Fruit fly (Drosophila melanogaster) whole organism, embryonic: ENCODE results near the gene CG42693.

Experiments used
- Ada2b ChIP-seq: fragments of 200-800 bp; sonication (Bioruptor generic); IDR thresholded peaks from 2 replicates; pipeline ENCODE4 v1.3.6; 2022; ENCODE audit warnings: missing biosample characterization, missing genetic modification characterization
- B-H2 ChIP-seq: fragments of 200-800 bp; sonication (Bioruptor generic); optimal IDR thresholded peaks from 2 replicates; lab custom pipeline; 2018; ENCODE audit warnings: missing biosample characterization, mild to moderate bottlenecking, missing genetic modification characterization
- Bdp1 ChIP-seq: fragments of 200-800 bp; sonication (Bioruptor generic); optimal IDR thresholded peaks from 3 replicates; lab custom pipeline; 2016; ENCODE audit warnings: missing biosample characterization, missing genetic modification characterization
- C15 ChIP-seq: fragments of 200-800 bp; sonication (Bioruptor generic); IDR thresholded peaks from 3 replicates; pipeline ENCODE4 v1.3.6; 2022; ENCODE audit warnings: missing biosample characterization, missing genetic modification characterization
- CG10366 ChIP-seq: fragments of 200-800 bp; sonication (Bioruptor generic); IDR thresholded peaks from 2 replicates; pipeline ENCODE4 v1.3.6; 2022; ENCODE audit warnings: missing biosample characterization, missing genetic modification characterization
- CG11696 ChIP-seq: fragments of 200-800 bp; sonication (Bioruptor generic); IDR thresholded peaks from 2 replicates; pipeline ENCODE4 v1.3.6; 2022; ENCODE audit warnings: missing biosample characterization, missing genetic modification characterization
- CG12769 ChIP-seq: fragments of 200-800 bp; sonication (Bioruptor generic); optimal IDR thresholded peaks from 2 replicates; lab custom pipeline; 2019; ENCODE audit warnings: missing biosample characterization, mild to moderate bottlenecking, missing genetic modification characterization, moderate library complexity
- CG13123 ChIP-seq: fragments of 200-800 bp; sonication (Bioruptor generic); optimal IDR thresholded peaks from 2 replicates; lab custom pipeline; 2016; ENCODE audit warnings: missing biosample characterization, missing genetic modification characterization
- CG15601 ChIP-seq: fragments of 200-800 bp; sonication (Bioruptor generic); optimal IDR thresholded peaks from 3 replicates; lab custom pipeline; 2019; ENCODE audit warnings: missing biosample characterization, mild to moderate bottlenecking, missing genetic modification characterization, moderate library complexity
- CG16779 ChIP-seq: fragments of 200-800 bp; sonication (Bioruptor generic); IDR thresholded peaks from 2 replicates; pipeline ENCODE4 v1.3.6; 2022; ENCODE audit warnings: missing biosample characterization, missing genetic modification characterization
- CG17186 ChIP-seq: fragments of 200-800 bp; sonication (Bioruptor generic); optimal IDR thresholded peaks from 3 replicates; lab custom pipeline; 2017; ENCODE audit warnings: missing biosample characterization, missing genetic modification reagents, missing genetic modification characterization
- CG17359 ChIP-seq: fragments of 200-800 bp; sonication (Bioruptor generic); optimal IDR thresholded peaks from 3 replicates; lab custom pipeline; 2018; ENCODE audit warnings: missing biosample characterization, mild to moderate bottlenecking, missing genetic modification characterization, moderate library complexity
- CG30431 ChIP-seq: fragments of 200-800 bp; sonication (Bioruptor generic); optimal IDR thresholded peaks from 2 replicates; lab custom pipeline; 2017; ENCODE audit warnings: missing biosample characterization, missing genetic modification characterization
- CG3065 ChIP-seq: fragments of 200-800 bp; sonication (Bioruptor generic); optimal IDR thresholded peaks from 2 replicates; lab custom pipeline; 2016; ENCODE audit warnings: missing biosample characterization, missing genetic modification characterization
- CG31388 ChIP-seq: fragments of 200-800 bp; sonication (Bioruptor generic); optimal IDR thresholded peaks from 2 replicates; lab custom pipeline; 2016; ENCODE audit warnings: missing biosample characterization, missing genetic modification characterization
- CG33557 ChIP-seq: fragments of 200-800 bp; sonication (Bioruptor generic); optimal IDR thresholded peaks from 2 replicates; lab custom pipeline; 2019; ENCODE audit warnings: missing biosample characterization, mild to moderate bottlenecking, missing genetic modification characterization, moderate library complexity
- CG43689 ChIP-seq: fragments of 200-800 bp; sonication (Bioruptor generic); IDR thresholded peaks from 2 replicates; pipeline ENCODE4 v1.3.6; 2022; ENCODE audit warnings: missing biosample characterization, missing genetic modification characterization
- CG4707 ChIP-seq: fragments of 200-800 bp; sonication (Bioruptor generic); optimal IDR thresholded peaks from 2 replicates; lab custom pipeline; 2018; ENCODE audit warnings: missing biosample characterization, mild to moderate bottlenecking, missing genetic modification characterization, moderate library complexity
- CG4730 ChIP-seq: fragments of 200-800 bp; sonication (Bioruptor generic); IDR thresholded peaks from 2 replicates; pipeline ENCODE4 v1.3.6; 2022; ENCODE audit warnings: missing biosample characterization, missing genetic modification characterization
- CG7357 ChIP-seq: fragments of 200-800 bp; sonication (Bioruptor generic); IDR thresholded peaks from 3 replicates; pipeline ENCODE4 v1.3.6; 2022; ENCODE audit warnings: missing biosample characterization, missing genetic modification characterization
- CG8281 ChIP-seq: fragments of 200-800 bp; sonication (Bioruptor generic); optimal IDR thresholded peaks from 2 replicates; lab custom pipeline; 2018; ENCODE audit warnings: missing biosample characterization, mild to moderate bottlenecking, missing genetic modification characterization, moderate library complexity
- D ChIP-seq, 2 experiments: fragments of 200-800 bp in 1 of 2; fragments of >200 bp in 1 of 2; sonication (Bioruptor generic) in 1 of 2; optimal IDR thresholded peaks; 2 replicates in 1 of 2; 3 replicates in 1 of 2; lab custom pipeline; 2017; ENCODE audit warnings: mild to moderate bottlenecking in 1 of 2, missing biosample characterization in 1 of 2, missing genetic modification characterization in 1 of 2, missing genetic modification reagents in 1 of 2
- Dref ChIP-seq: fragments of 200-800 bp; sonication (Bioruptor generic); IDR thresholded peaks from 2 replicates; pipeline ENCODE4 v1.3.6; 2022; ENCODE audit warnings: missing biosample characterization, missing genetic modification characterization
- Ets65A ChIP-seq: fragments of 200-800 bp; sonication (Bioruptor generic); peaks from one replicate; lab custom pipeline; 2016; ENCODE audit warnings: missing biosample characterization, missing genetic modification characterization
- H2.0 ChIP-seq: fragments of 200-800 bp; sonication (Bioruptor generic); IDR thresholded peaks from 2 replicates; pipeline ENCODE4 v1.3.6; 2022; ENCODE audit warnings: missing biosample characterization, missing genetic modification characterization
- HLH3B ChIP-seq: fragments of 200-800 bp; sonication (Bioruptor generic); IDR thresholded peaks from 2 replicates; pipeline ENCODE4 v1.3.6; 2022; ENCODE audit warnings: missing biosample characterization, missing genetic modification characterization
- Hr51 ChIP-seq, 2 experiments: fragments of 200-800 bp; sonication (Bioruptor generic); optimal IDR thresholded peaks; 2 replicates in 1 of 2; 3 replicates in 1 of 2; lab custom pipeline; 2016 to 2018; ENCODE audit warnings: missing biosample characterization in 2 of 2, missing genetic modification characterization in 2 of 2, mild to moderate bottlenecking in 1 of 2, moderate library complexity in 1 of 2
- Lpt ChIP-seq: fragments of >200 bp; optimal IDR thresholded peaks from 2 replicates; lab custom pipeline; 2018; ENCODE audit warnings: missing biosample characterization, missing genetic modification characterization
- MBD-R2 ChIP-seq: fragments of 200-800 bp; sonication (Bioruptor generic); IDR thresholded peaks from 2 replicates; pipeline ENCODE4 v1.3.6; 2022; ENCODE audit warnings: missing biosample characterization, missing genetic modification characterization
- Med ChIP-seq: fragments of 200-800 bp; sonication (Bioruptor generic); peaks from one replicate; lab custom pipeline; 2016; ENCODE audit warnings: missing biosample characterization, missing genetic modification characterization, mild to moderate bottlenecking, inconsistent platforms, moderate library complexity
- Neu2 ChIP-seq: fragments of 200-800 bp; sonication (Bioruptor generic); optimal IDR thresholded peaks from 3 replicates; lab custom pipeline; 2016; ENCODE audit warnings: missing biosample characterization, missing genetic modification characterization, borderline replicate concordance
- Ptx1 ChIP-seq: fragments of 200-800 bp; sonication (Bioruptor generic); IDR thresholded peaks from 2 replicates; pipeline ENCODE4 v1.3.6; 2022; ENCODE audit warnings: missing biosample characterization, missing genetic modification characterization
- Sox100B ChIP-seq: fragments of 200-800 bp; sonication (Bioruptor generic); optimal IDR thresholded peaks from 3 replicates; lab custom pipeline; 2018; ENCODE audit warnings: missing biosample characterization, mild to moderate bottlenecking, missing genetic modification characterization
- Sox102F ChIP-seq: fragments of 200-800 bp; sonication (Bioruptor generic); optimal IDR thresholded peaks from 2 replicates; lab custom pipeline; 2018; ENCODE audit warnings: missing biosample characterization, mild to moderate bottlenecking, missing genetic modification characterization, moderate library complexity
- TFAM ChIP-seq: fragments of 200-800 bp; sonication (Bioruptor generic); optimal IDR thresholded peaks from 2 replicates; lab custom pipeline; 2017; ENCODE audit warnings: missing biosample characterization, missing genetic modification characterization, inconsistent platforms
- Xbp1 ChIP-seq: fragments of 200-800 bp; sonication (Bioruptor generic); optimal IDR thresholded peaks from 3 replicates; lab custom pipeline; 2016; ENCODE audit warnings: missing biosample characterization, mild to moderate bottlenecking, missing genetic modification characterization
- btn ChIP-seq: fragments of 200-800 bp; sonication (Bioruptor generic); optimal IDR thresholded peaks from 2 replicates; lab custom pipeline; 2016; ENCODE audit warnings: missing biosample characterization, missing genetic modification characterization
- crc ChIP-seq: fragments of 200-800 bp; sonication (Bioruptor generic); optimal IDR thresholded peaks from 2 replicates; lab custom pipeline; 2016; ENCODE audit warnings: missing biosample characterization, missing genetic modification characterization
- dan ChIP-seq: fragments of 200-800 bp; sonication (Bioruptor generic); IDR thresholded peaks from 2 replicates; pipeline ENCODE4 v1.3.6; 2022; ENCODE audit warnings: missing biosample characterization, missing genetic modification characterization
- dysf ChIP-seq: fragments of 200-800 bp; sonication (Bioruptor generic); IDR thresholded peaks from 3 replicates; pipeline ENCODE4 v1.3.6; 2022; ENCODE audit warnings: missing biosample characterization, missing genetic modification characterization
- exex ChIP-seq: fragments of 200-800 bp; sonication (Bioruptor generic); optimal IDR thresholded peaks from 4 replicates; lab custom pipeline; 2018; ENCODE audit warnings: missing biosample characterization, mild to moderate bottlenecking, missing genetic modification characterization, moderate library complexity
- fd102C ChIP-seq: fragments of 200-800 bp; sonication (Bioruptor generic); optimal IDR thresholded peaks from 2 replicates; lab custom pipeline; 2018; ENCODE audit warnings: missing biosample characterization, mild to moderate bottlenecking, missing genetic modification characterization, moderate library complexity
- fd64A ChIP-seq: fragments of 200-800 bp; sonication (Bioruptor generic); optimal IDR thresholded peaks from 3 replicates; lab custom pipeline; 2018; ENCODE audit warnings: missing biosample characterization, mild to moderate bottlenecking, missing genetic modification characterization
- hth ChIP-seq: fragments of >200 bp; optimal IDR thresholded peaks from 2 replicates; lab custom pipeline; 2017; ENCODE audit warnings: inconsistent platforms
- jumu ChIP-seq: fragments of 200-800 bp; sonication (Bioruptor generic); optimal IDR thresholded peaks from 3 replicates; lab custom pipeline; 2016; ENCODE audit warnings: missing biosample characterization, missing genetic modification characterization
- oc ChIP-seq: fragments of 200-800 bp; sonication (Bioruptor generic); optimal IDR thresholded peaks from 2 replicates; lab custom pipeline; 2018; ENCODE audit warnings: missing biosample characterization, mild to moderate bottlenecking, missing genetic modification characterization, moderate library complexity
- otp ChIP-seq: fragments of 200-800 bp; sonication (Bioruptor generic); IDR thresholded peaks from 3 replicates; pipeline ENCODE4, ENCODE4 v1.3.6; 2022; ENCODE audit warnings: missing biosample characterization, missing genetic modification characterization
- phol ChIP-seq: fragments of 200-800 bp; sonication (Bioruptor generic); optimal IDR thresholded peaks from 3 replicates; lab custom pipeline; 2018; ENCODE audit warnings: missing biosample characterization, mild to moderate bottlenecking, missing genetic modification characterization, moderate library complexity
- salm ChIP-seq: fragments of 200-800 bp; sonication (Bioruptor generic); optimal IDR thresholded peaks from 2 replicates; lab custom pipeline; 2018; ENCODE audit warnings: missing biosample characterization, mild to moderate bottlenecking, missing genetic modification characterization
- scrt ChIP-seq: fragments of 200-800 bp; sonication (Bioruptor generic); optimal IDR thresholded peaks from 2 replicates; lab custom pipeline; 2018; ENCODE audit warnings: missing biosample characterization, mild to moderate bottlenecking, missing genetic modification characterization, moderate library complexity

The CG42693 gene

DNA sequence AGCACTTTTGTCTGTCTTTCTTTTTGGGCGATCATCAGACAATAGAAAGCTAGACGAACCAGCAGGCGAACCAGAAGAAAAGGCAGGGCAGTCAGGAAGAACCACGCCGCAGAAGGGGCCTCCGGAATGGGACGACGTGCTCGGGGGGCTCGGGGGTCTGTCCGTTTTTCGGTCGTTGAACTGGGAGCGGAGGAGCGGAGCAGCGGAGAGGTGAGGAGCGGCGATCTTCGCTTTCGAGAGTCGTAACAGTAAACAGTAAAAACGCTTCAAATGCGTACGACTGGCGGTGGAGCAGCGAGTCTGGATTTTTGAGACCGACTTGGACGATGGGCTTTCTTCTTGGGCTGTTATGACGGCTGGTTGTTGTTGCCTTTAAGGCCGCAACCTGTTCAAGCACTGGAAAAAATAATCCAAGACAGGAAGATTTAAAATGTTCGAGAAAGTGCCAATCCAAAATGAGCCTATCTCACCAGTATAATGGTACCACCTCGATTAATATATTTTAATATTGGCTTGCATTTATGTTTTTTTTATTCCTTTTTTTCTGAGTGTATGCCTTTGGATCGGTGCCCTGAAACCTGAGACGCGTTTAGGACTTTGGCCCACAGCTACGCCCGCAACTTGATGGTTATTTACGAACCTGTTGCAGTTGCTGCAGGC is 21.3 kb downstream of the CG42693 start (continued):
- TF ChIP-seq CG43689 (GFP tag; lab: Robert Waterston, UW) (no peak), H2.0 (GFP tag; lab: Robert Waterston, UW) (peak; percentile 72), exex (tag; lab: Kevin White, UChicago) (peak; percentile 22), CG4707 (GFP tag; lab: Kevin White, UChicago) (peak; percentile 87), Neu2 (GFP tag; lab: Kevin White, UChicago) (no peak), CG4730 (GFP tag; lab: Robert Waterston, UW) (peak; percentile 72), Sox100B (GFP tag; lab: Kevin White, UChicago) (peak; percentile 82), CG7357 (GFP tag; lab: Robert Waterston, UW) (peak; percentile 74; the same call in 1 of the 3 replicates), CG31388 (GFP tag; lab: Kevin White, UChicago) (peak; percentile 17), TFAM (GFP tag; lab: Kevin White, UChicago) (peak; percentile 70), CG17186 (GFP tag; lab: Kevin White, UChicago) (peak; percentile 70), CG15601 (tag; lab: Kevin White, UChicago) (peak; percentile 95), Dref (no peak), otp (peak; percentile 90), crc (GFP tag; lab: Kevin White, UChicago) (peak; percentile 68), C15 (GFP tag; lab: Robert Waterston, UW) (no peak), dysf (GFP tag; lab: Robert Waterston, UW) (peak; percentile 32; the same call in 1 of the 3 replicates), D (optimal IDR thresholded peaks at IDR 0.05; lab: Kevin White, UChicago) (no peak), D (GFP tag; optimal IDR thresholded peaks at IDR 0.05; lab: Kevin White, UChicago) (peak; percentile 95), CG33557 (peak; percentile 98), CG30431 (GFP tag; lab: Kevin White, UChicago) (peak; percentile 88), Med (peak; percentile 97), oc (tag; lab: Kevin White, UChicago) (peak; percentile 91), jumu (GFP tag; lab: Kevin White, UChicago) (peak; percentile 80), CG16779 (GFP tag; lab: Robert Waterston, UW) (no peak), Xbp1 (GFP tag; lab: Kevin White, UChicago) (peak; percentile 90), Hr51 (GFP tag; optimal IDR thresholded peaks at IDR 0.05; lab: Kevin White, UChicago) (peak; percentile 68 to 74), Sox102F (GFP tag; lab: Kevin White, UChicago) (peak; percentile 92), btn (peak; percentile 78), CG17359 (tag; lab: Kevin White, UChicago) (peak; percentile 92), CG13123 (GFP tag; lab: Kevin White, UChicago) (peak; percentile 69), fd64A (GFP tag; lab: Kevin White, UChicago) (peak; percentile 93), phol (peak; percentile 94), MBD-R2 (GFP tag; lab: Robert Waterston, UW) (peak; percentile 35; the same call in 1 of the 2 replicates), CG10366 (peak; percentile 79), Ptx1 (GFP tag; lab: Robert Waterston, UW) (peak; percentile 65), CG11696 (peak; percentile 75), Ets65A (GFP tag; lab: Kevin White, UChicago) (peak; percentile 97), Ada2b (GFP tag; lab: Robert Waterston, UW) (peak; percentile 49; the same call in 1 of the 2 replicates), CG8281 (tag; lab: Kevin White, UChicago) (peak; percentile 61), fd102C (GFP tag; lab: Kevin White, UChicago) (peak; percentile 25), Bdp1 (peak; percentile 76), CG3065 (GFP tag; lab: Kevin White, UChicago) (peak; percentile 75), hth (no peak), Lpt (no peak), scrt (peak; percentile 66), HLH3B (GFP tag; lab: Robert Waterston, UW) (peak; percentile 81), salm (tag; lab: Kevin White, UChicago) (peak; percentile 81), B-H2 (no peak), CG12769 (peak; percentile 64), dan (GFP tag; lab: Robert Waterston, UW) (peak; percentile 61)
